Fruit fly (Drosophila melanogaster): ENCODE data around the gene CG5439.

Gene CG5439

dm6 chr2L:13215640-13216129, 38.7 kb downstream of the CG5439 start:
- TF ChIP-seq bab1 (GFP tag; optimal IDR thresholded peaks at IDR 0.05) (peak; percentile 41), CG7101 (tag; optimal IDR thresholded peaks at IDR 0.05) (peak; percentile 49), CG1620 (GFP tag; optimal IDR thresholded peaks at IDR 0.05) (peak; percentile 61), Mnt (GFP tag; optimal IDR thresholded peaks at IDR 0.05) (peak; percentile 40), tj (GFP tag; optimal IDR thresholded peaks at IDR 0.05) (peak; percentile 71), Crg-1 (GFP tag; optimal IDR thresholded peaks at IDR 0.05) (peak; percentile 30), kay (GFP tag; ENCODE audit: borderline replicate concordance) (peak; percentile 98), CG12768 (GFP tag; optimal IDR thresholded peaks at IDR 0.05) (peak; percentile 55), pad (GFP tag; optimal IDR thresholded peaks at IDR 0.05) (peak; percentile 44), cic (GFP tag; optimal IDR thresholded peaks at IDR 0.05) (peak; percentile 44)

- TF ChIP-seq Mnt (GFP tag; optimal IDR thresholded peaks at IDR 0.05) (peak; percentile 54), Hr96 (GFP tag; optimal IDR thresholded peaks at IDR 0.05) (no peak), CG7101 (tag; optimal IDR thresholded peaks at IDR 0.05) (peak; percentile 30), cic (GFP tag; optimal IDR thresholded peaks at IDR 0.05) (no peak), CG1620 (GFP tag; optimal IDR thresholded peaks at IDR 0.05) (peak; percentile 13), cnc (optimal IDR thresholded peaks at IDR 0.05) (no peak), CG11617 (GFP tag; optimal IDR thresholded peaks at IDR 0.05) (peak; percentile 1), ovo (GFP tag; optimal IDR thresholded peaks at IDR 0.05) (no peak), CG5204 (GFP tag; optimal IDR thresholded peaks at IDR 0.05) (no peak), pad (GFP tag; optimal IDR thresholded peaks at IDR 0.05) (peak; percentile 24), Crg-1 (GFP tag; optimal IDR thresholded peaks at IDR 0.05) (no peak), CG33017 (tag; optimal IDR thresholded peaks at IDR 0.05) (peak; percentile 28), tj (GFP tag; optimal IDR thresholded peaks at IDR 0.05) (no peak), CG7045 (GFP tag; optimal IDR thresholded peaks at IDR 0.05) (no peak), bab1 (GFP tag; optimal IDR thresholded peaks at IDR 0.05) (peak; percentile 48), kay (GFP tag; ENCODE audit: borderline replicate concordance) (no peak), Clk (GFP tag; optimal IDR thresholded peaks at IDR 0.05) (no peak), CG12768 (GFP tag; optimal IDR thresholded peaks at IDR 0.05) (peak; percentile 18), CG14711 (tag; optimal IDR thresholded peaks at IDR 0.05) (peak; percentile 56), toe (GFP tag; optimal IDR thresholded peaks at IDR 0.05) (no peak)
Measured at dm6 chr2L:13219281-13220092, 42.5 kb downstream of the CG5439 start, which contains the start of the genes CG9426 and mRF1. Gene CG9426 (minus strand): TSS chr2L:13219923. Gene mRF1 (plus strand): TSS chr2L:13219979.

- TF ChIP-seq CG11617 (GFP tag; optimal IDR thresholded peaks at IDR 0.05): peak; percentile 52
- peak; percentile 30 for TF ChIP-seq ovo (GFP tag; optimal IDR thresholded peaks at IDR 0.05)
- no peak for TF ChIP-seq toe (GFP tag; optimal IDR thresholded peaks at IDR 0.05)
- TF ChIP-seq kay (GFP tag; ENCODE audit: borderline replicate concordance): peak; percentile 93
- peak; percentile 44 for TF ChIP-seq Hr96 (GFP tag; optimal IDR thresholded peaks at IDR 0.05)
- no peak for TF ChIP-seq cnc (optimal IDR thresholded peaks at IDR 0.05)
- TF ChIP-seq Clk (GFP tag; optimal IDR thresholded peaks at IDR 0.05): peak; percentile 19
- peak; percentile 95 for TF ChIP-seq CG14711 (tag; optimal IDR thresholded peaks at IDR 0.05)
- peak; percentile 29 for TF ChIP-seq tj (GFP tag; optimal IDR thresholded peaks at IDR 0.05)
- TF ChIP-seq pad (GFP tag; optimal IDR thresholded peaks at IDR 0.05): peak; percentile 63
- TF ChIP-seq CG5204 (GFP tag; optimal IDR thresholded peaks at IDR 0.05): no peak
- peak; percentile 81 for TF ChIP-seq CG33017 (tag; optimal IDR thresholded peaks at IDR 0.05)
- peak; percentile 74 for TF ChIP-seq bab1 (GFP tag; optimal IDR thresholded peaks at IDR 0.05)
- TF ChIP-seq CG7045 (GFP tag; optimal IDR thresholded peaks at IDR 0.05): peak; percentile 59
- peak; percentile 40 for TF ChIP-seq CG12768 (GFP tag; optimal IDR thresholded peaks at IDR 0.05)
- no peak for TF ChIP-seq cic (GFP tag; optimal IDR thresholded peaks at IDR 0.05)
- peak; percentile 59 for TF ChIP-seq Crg-1 (GFP tag; optimal IDR thresholded peaks at IDR 0.05)
- TF ChIP-seq CG1620 (GFP tag; optimal IDR thresholded peaks at IDR 0.05): peak; percentile 77
- peak; percentile 90 for TF ChIP-seq Mnt (GFP tag; optimal IDR thresholded peaks at IDR 0.05)
- peak; percentile 85 for TF ChIP-seq CG7101 (tag; optimal IDR thresholded peaks at IDR 0.05)
Measured at dm6 chr2L:13222225-13222648, 45.3 kb downstream of the CG5439 start, which contains the start of the genes Ski6 and CG16812. Gene Ski6 (minus strand): TSS chr2L:13222429. Gene CG16812 (plus strand): TSS chr2L:13222587.

- TF ChIP-seq CG7045 (GFP tag; optimal IDR thresholded peaks at IDR 0.05) (no peak), CG11617 (GFP tag; optimal IDR thresholded peaks at IDR 0.05) (no peak), CG12768 (GFP tag; optimal IDR thresholded peaks at IDR 0.05) (no peak), pad (GFP tag; optimal IDR thresholded peaks at IDR 0.05) (no peak), ovo (GFP tag; optimal IDR thresholded peaks at IDR 0.05) (no peak), Hr96 (GFP tag; optimal IDR thresholded peaks at IDR 0.05) (no peak), CG7101 (tag; optimal IDR thresholded peaks at IDR 0.05) (no peak), CG1620 (GFP tag; optimal IDR thresholded peaks at IDR 0.05) (no peak), Mnt (GFP tag; optimal IDR thresholded peaks at IDR 0.05) (no peak), tj (GFP tag; optimal IDR thresholded peaks at IDR 0.05) (no peak), CG14711 (tag; optimal IDR thresholded peaks at IDR 0.05) (no peak), CG33017 (tag; optimal IDR thresholded peaks at IDR 0.05) (no peak), Clk (GFP tag; optimal IDR thresholded peaks at IDR 0.05) (no peak), CG5204 (GFP tag; optimal IDR thresholded peaks at IDR 0.05) (no peak), cic (GFP tag; optimal IDR thresholded peaks at IDR 0.05) (no peak), bab1 (GFP tag; optimal IDR thresholded peaks at IDR 0.05) (no peak), toe (GFP tag; optimal IDR thresholded peaks at IDR 0.05) (no peak), cnc (optimal IDR thresholded peaks at IDR 0.05) (no peak)
Measured at dm6 chr2L:13225225-13225840, 48.4 kb downstream of the CG5439 start, which contains the start of gene CG15480. Gene CG15480 (minus strand): TSS chr2L:13225275.

dm6 chr2L:13227242-13227641, 50.3 kb downstream of the CG5439 start, which contains the start of gene CG16813:
Gene CG16813 (plus strand): TSS chr2L:13227529.
- TF ChIP-seq tj (GFP tag; optimal IDR thresholded peaks at IDR 0.05): no peak

All from whole organism, adult.